Fruit fly (Drosophila melanogaster) whole organism, embryonic: ENCODE results near the gene vnd.
A peak's percentile ranks its signal among the peaks of the same experiment; 100 is the strongest.

Source experiments
- Adf1 ChIP-seq: fragments of 200-800 bp; sonication (Bioruptor generic); IDR thresholded peaks from 2 replicates; pipeline ENCODE4 v1.3.6; 2022; ENCODE audit warnings: missing biosample characterization, missing genetic modification characterization
- Bgb ChIP-seq: fragments of 200-800 bp; sonication (Bioruptor generic); IDR thresholded peaks from 2 replicates; pipeline ENCODE4 v1.3.6; 2022; ENCODE audit warnings: missing biosample characterization, missing genetic modification characterization; ENCODE audit not compliant: partially characterized antibody
- Bteb2 ChIP-seq: fragments of 200-800 bp; sonication (Bioruptor generic); optimal IDR thresholded peaks from 2 replicates; lab custom pipeline; 2016; ENCODE audit warnings: missing biosample characterization, missing genetic modification characterization
- CG10543 ChIP-seq: fragments of 200-800 bp; sonication (Bioruptor generic); optimal IDR thresholded peaks from 3 replicates; lab custom pipeline; 2017; ENCODE audit warnings: missing biosample characterization, mild to moderate bottlenecking, missing genetic modification characterization, moderate library complexity
- CG11247 ChIP-seq: fragments of 200-800 bp; sonication (Bioruptor generic); IDR thresholded peaks from 2 replicates; pipeline ENCODE4 v1.3.6; 2022; ENCODE audit warnings: missing biosample characterization, missing genetic modification characterization
- CG12071 ChIP-seq: fragments of 200-800 bp; sonication (Bioruptor generic); optimal IDR thresholded peaks from 3 replicates; lab custom pipeline; 2018; ENCODE audit warnings: missing biosample characterization, mild to moderate bottlenecking, missing genetic modification characterization
- CG12391 ChIP-seq: fragments of 200-800 bp; sonication (Bioruptor generic); optimal IDR thresholded peaks from 3 replicates; lab custom pipeline; 2018; ENCODE audit warnings: missing biosample characterization, mild to moderate bottlenecking, missing genetic modification characterization, moderate library complexity
- CG12744 ChIP-seq: fragments of 200-800 bp; sonication (Bioruptor generic); optimal IDR thresholded peaks from 2 replicates; lab custom pipeline; 2016; ENCODE audit warnings: missing biosample characterization, missing genetic modification characterization
- CG13775 ChIP-seq: fragments of 200-800 bp; sonication (Bioruptor generic); optimal IDR thresholded peaks from 3 replicates; lab custom pipeline; 2017; ENCODE audit warnings: missing biosample characterization, mild to moderate bottlenecking, missing genetic modification characterization
- CG1603 ChIP-seq: fragments of 200-800 bp; sonication (Bioruptor generic); optimal IDR thresholded peaks from 2 replicates; lab custom pipeline; 2019; ENCODE audit warnings: missing biosample characterization, mild to moderate bottlenecking, missing genetic modification characterization, moderate library complexity
- CG18764 ChIP-seq: fragments of 200-800 bp; sonication (Bioruptor generic); optimal IDR thresholded peaks from 3 replicates; lab custom pipeline; 2016; ENCODE audit warnings: missing biosample characterization, missing genetic modification characterization
- CG31388 ChIP-seq: fragments of 200-800 bp; sonication (Bioruptor generic); optimal IDR thresholded peaks from 2 replicates; lab custom pipeline; 2016; ENCODE audit warnings: missing biosample characterization, missing genetic modification characterization
- CG32772 ChIP-seq: fragments of 200-800 bp; sonication (Bioruptor generic); IDR thresholded peaks from 2 replicates; pipeline ENCODE4 v1.3.6; 2022; ENCODE audit warnings: missing biosample characterization, missing genetic modification characterization
- CG34376 ChIP-seq: fragments of 200-800 bp; sonication (Bioruptor generic); optimal IDR thresholded peaks from 2 replicates; lab custom pipeline; 2018; ENCODE audit warnings: missing biosample characterization, mild to moderate bottlenecking, missing genetic modification characterization
- CG4820 ChIP-seq: fragments of 200-800 bp; sonication (Bioruptor generic); optimal IDR thresholded peaks from 3 replicates; lab custom pipeline; 2016; ENCODE audit warnings: missing biosample characterization, missing genetic modification characterization
- CG6654 ChIP-seq: fragments of 200-800 bp; sonication (Bioruptor generic); optimal IDR thresholded peaks from 2 replicates; lab custom pipeline; 2017; ENCODE audit warnings: missing biosample characterization, mild to moderate bottlenecking, missing genetic modification characterization
- CG6765 ChIP-seq: fragments of 200-800 bp; sonication (Bioruptor generic); optimal IDR thresholded peaks from 3 replicates; lab custom pipeline; 2017; ENCODE audit warnings: missing biosample characterization, mild to moderate bottlenecking, missing genetic modification characterization
- CG7271 ChIP-seq: fragments of 200-800 bp; sonication (Bioruptor generic); optimal IDR thresholded peaks from 2 replicates; lab custom pipeline; 2018; ENCODE audit warnings: missing biosample characterization, mild to moderate bottlenecking, missing genetic modification characterization, moderate library complexity
- CG7357 ChIP-seq: fragments of 200-800 bp; sonication (Bioruptor generic); IDR thresholded peaks from 3 replicates; pipeline ENCODE4 v1.3.6; 2022; ENCODE audit warnings: missing biosample characterization, missing genetic modification characterization
- CG7786 ChIP-seq: fragments of 200-800 bp; sonication (Bioruptor generic); optimal IDR thresholded peaks from 2 replicates; lab custom pipeline; 2016; ENCODE audit warnings: missing biosample characterization, missing genetic modification characterization
- CG7928 ChIP-seq: fragments of 200-800 bp; sonication (Bioruptor generic); optimal IDR thresholded peaks from 2 replicates; lab custom pipeline; 2017; ENCODE audit warnings: missing biosample characterization, mild to moderate bottlenecking, missing genetic modification characterization
- CG8290 ChIP-seq, 3 experiments: fragments of 200-800 bp; sonication (Bioruptor generic); optimal IDR thresholded peaks; 2 replicates each; lab custom pipeline; 2016 to 2019; ENCODE audit warnings: missing biosample characterization in 3 of 3, missing genetic modification characterization in 3 of 3, mild to moderate bottlenecking in 2 of 3, moderate library complexity in 1 of 3
- Ets65A ChIP-seq: fragments of 200-800 bp; sonication (Bioruptor generic); peaks from one replicate; lab custom pipeline; 2016; ENCODE audit warnings: missing biosample characterization, missing genetic modification characterization
- Hsf ChIP-seq: fragments of 200-800 bp; sonication (Bioruptor generic); optimal IDR thresholded peaks from 3 replicates; lab custom pipeline; 2016; ENCODE audit warnings: missing biosample characterization, missing genetic modification characterization
- Opbp ChIP-seq: fragments of 200-800 bp; sonication (Bioruptor generic); IDR thresholded peaks from 3 replicates; pipeline ENCODE4 v1.3.6; 2022; ENCODE audit warnings: missing biosample characterization, missing genetic modification characterization; ENCODE audit not compliant: partially characterized antibody
- Sox102F ChIP-seq: fragments of 200-800 bp; sonication (Bioruptor generic); optimal IDR thresholded peaks from 2 replicates; lab custom pipeline; 2018; ENCODE audit warnings: missing biosample characterization, mild to moderate bottlenecking, missing genetic modification characterization, moderate library complexity
- Spps ChIP-seq: fragments of 200-800 bp; sonication (Bioruptor generic); optimal IDR thresholded peaks from 2 replicates; lab custom pipeline; 2018; ENCODE audit warnings: missing biosample characterization, mild to moderate bottlenecking, missing genetic modification characterization
- Sry-β ChIP-seq: fragments of 200-800 bp; sonication (Bioruptor generic); optimal IDR thresholded peaks from 2 replicates; lab custom pipeline; 2018; ENCODE audit warnings: missing biosample characterization, mild to moderate bottlenecking, missing genetic modification characterization, moderate library complexity
- Xrp1 ChIP-seq: fragments of 200-800 bp; sonication (Bioruptor generic); IDR thresholded peaks from 2 replicates; pipeline ENCODE4 v1.3.6; 2022; ENCODE audit warnings: missing biosample characterization, missing genetic modification characterization
- cad ChIP-seq: fragments of >200 bp; optimal IDR thresholded peaks from 2 replicates; lab custom pipeline; 2017; ENCODE audit warnings: missing biosample characterization, missing genetic modification characterization
- chinmo ChIP-seq: fragments of 200-800 bp; sonication (Bioruptor generic); IDR thresholded peaks from 4 replicates; pipeline ENCODE4 v1.3.6; 2022; ENCODE audit warnings: missing biosample characterization, missing genetic modification characterization; ENCODE audit not compliant: partially characterized antibody
- chm ChIP-seq: fragments of 200-800 bp; sonication (Bioruptor generic); IDR thresholded peaks from 2 replicates; pipeline ENCODE4 v1.3.6; 2022; ENCODE audit warnings: missing biosample characterization, missing genetic modification characterization
- chn ChIP-seq: fragments of 200-800 bp; sonication (Bioruptor generic); optimal IDR thresholded peaks from 2 replicates; lab custom pipeline; 2016; ENCODE audit warnings: missing biosample characterization, missing genetic modification characterization
- da ChIP-seq: fragments of 200-800 bp; sonication (Bioruptor generic); optimal IDR thresholded peaks from 2 replicates; lab custom pipeline; 2016; ENCODE audit warnings: missing biosample characterization, missing genetic modification characterization
- dimm ChIP-seq: fragments of 200-800 bp; sonication (Bioruptor generic); IDR thresholded peaks from 2 replicates; pipeline ENCODE4 v1.3.6; 2022; ENCODE audit warnings: missing biosample characterization, missing genetic modification characterization
- gcm2 ChIP-seq: fragments of 200-800 bp; sonication (Bioruptor generic); optimal IDR thresholded peaks from 2 replicates; lab custom pipeline; 2016; ENCODE audit warnings: missing biosample characterization, missing genetic modification characterization
- gsb ChIP-seq: fragments of 200-800 bp; sonication (Bioruptor generic); IDR thresholded peaks from 2 replicates; pipeline ENCODE4 v1.3.6; 2022; ENCODE audit warnings: missing biosample characterization, missing genetic modification characterization
- hth ChIP-seq: fragments of >200 bp; optimal IDR thresholded peaks from 2 replicates; lab custom pipeline; 2017; ENCODE audit warnings: inconsistent platforms
- lab ChIP-seq: fragments of 200-800 bp; sonication (Bioruptor generic); optimal IDR thresholded peaks from 3 replicates; lab custom pipeline; 2017; ENCODE audit warnings: missing biosample characterization, missing genetic modification characterization, mild to moderate bottlenecking, moderate library complexity, missing genetic modification reagents
- nau ChIP-seq: fragments of 200-800 bp; sonication (Bioruptor generic); optimal IDR thresholded peaks from 3 replicates; lab custom pipeline; 2017; ENCODE audit warnings: missing biosample characterization, mild to moderate bottlenecking, missing genetic modification characterization, missing genetic modification reagents
- pfk ChIP-seq: fragments of 200-800 bp; sonication (Bioruptor generic); optimal IDR thresholded peaks from 2 replicates; lab custom pipeline; 2018; ENCODE audit warnings: missing biosample characterization, mild to moderate bottlenecking, missing genetic modification characterization, moderate library complexity
- pho ChIP-seq: fragments of 200-800 bp; sonication (Bioruptor generic); optimal IDR thresholded peaks from 2 replicates; lab custom pipeline; 2016; ENCODE audit warnings: missing biosample characterization, missing genetic modification characterization
- prd ChIP-seq, 3 experiments: fragments of >200 bp in 2 of 3; fragments of 200-800 bp in 1 of 3; sonication (Bioruptor generic) in 1 of 3; optimal IDR thresholded peaks in 2 of 3; IDR thresholded peaks in 1 of 3; 2 replicates in 2 of 3; 3 replicates in 1 of 3; pipeline versions ENCODE4 v1.3.6 to Lab custom; 2017 to 2022; ENCODE audit warnings: missing biosample characterization in 1 of 3, missing genetic modification characterization in 1 of 3
- pzg ChIP-seq: fragments of 200-800 bp; sonication (Bioruptor generic); optimal IDR thresholded peaks from 3 replicates; lab custom pipeline; 2018; ENCODE audit warnings: missing biosample characterization, mild to moderate bottlenecking, missing genetic modification characterization, moderate library complexity
- seq ChIP-seq: fragments of 200-800 bp; sonication (Bioruptor generic); IDR thresholded peaks from 2 replicates; pipeline ENCODE4 v1.3.6; 2022; ENCODE audit warnings: missing biosample characterization, missing genetic modification characterization
- sim ChIP-seq: fragments of 200-800 bp; sonication (Bioruptor generic); IDR thresholded peaks from 2 replicates; pipeline ENCODE4 v1.3.6; 2022; ENCODE audit warnings: missing biosample characterization, missing genetic modification characterization
- slbo ChIP-seq: fragments of 200-800 bp; sonication (Bioruptor generic); IDR thresholded peaks from 2 replicates; pipeline ENCODE4 v1.3.6; 2022; ENCODE audit warnings: missing biosample characterization, missing genetic modification characterization
- stc ChIP-seq: fragments of 200-800 bp; sonication (Bioruptor generic); IDR thresholded peaks from 2 replicates; pipeline ENCODE4 v1.3.6; 2022; ENCODE audit warnings: missing biosample characterization, missing genetic modification characterization
- toy ChIP-seq: fragments of 200-800 bp; sonication (Bioruptor generic); IDR thresholded peaks from 2 replicates; pipeline ENCODE4 v1.3.6; 2022; ENCODE audit warnings: missing biosample characterization, missing genetic modification characterization
- vnd ChIP-seq: fragments of 200-800 bp; sonication (Bioruptor generic); IDR thresholded peaks from 3 replicates; pipeline ENCODE4 v1.3.6; 2022; ENCODE audit warnings: missing biosample characterization, missing genetic modification characterization; ENCODE audit not compliant: partially characterized antibody

The vnd gene

dm6 chrX:647056-647627 lies 65.2 kb downstream of the vnd start, which contains the start of gene Roc1a (continued):
- TF ChIP-seq CG1603: peak; percentile 36
- no peak for TF ChIP-seq CG8290 (GFP tag; optimal IDR thresholded peaks at IDR 0.05; lab: Kevin White, UChicago)
- no peak for TF ChIP-seq CG8290 (tag; optimal IDR thresholded peaks at IDR 0.05; lab: Kevin White, UChicago)
- TF ChIP-seq Ets65A: peak; percentile 86
- no peak for TF ChIP-seq chn (GFP tag; lab: Kevin White, UChicago)
- no peak for TF ChIP-seq da (GFP tag; lab: Kevin White, UChicago)
- no peak for TF ChIP-seq Sry-β
- TF ChIP-seq chm (GFP tag; lab: Robert Waterston, UW): no peak
- no peak for TF ChIP-seq CG32772
- TF ChIP-seq slbo (GFP tag; lab: Robert Waterston, UW): peak; percentile 21; the same call in 1 of the 2 replicates
- no peak for TF ChIP-seq CG4820 (GFP tag; lab: Kevin White, UChicago)
- no peak for TF ChIP-seq Sox102F (GFP tag; lab: Kevin White, UChicago)
- TF ChIP-seq stc (GFP tag; lab: Robert Waterston, UW): no peak
- TF ChIP-seq CG7271: no peak
- TF ChIP-seq pfk (GFP tag; lab: Kevin White, UChicago): no peak
- TF ChIP-seq CG31388 (GFP tag; lab: Kevin White, UChicago): no peak
- TF ChIP-seq lab (GFP tag; lab: Kevin White, UChicago): no peak
- peak; percentile 79; the same call in 3 of the 4 replicates for TF ChIP-seq chinmo (GFP tag; lab: Robert Waterston, UW)
- TF ChIP-seq vnd (GFP tag; lab: Robert Waterston, UW): peak; percentile 60; the same call in 2 of the 3 replicates
- no peak for TF ChIP-seq toy (GFP tag; lab: Robert Waterston, UW)
- no peak for TF ChIP-seq gcm2 (GFP tag; lab: Kevin White, UChicago)
- peak; percentile 45 for TF ChIP-seq CG13775 (GFP tag; lab: Kevin White, UChicago)
- no peak for TF ChIP-seq CG7786 (GFP tag; lab: Kevin White, UChicago)
- TF ChIP-seq CG10543 (GFP tag; lab: Kevin White, UChicago): no peak
- TF ChIP-seq Hsf (GFP tag; lab: Kevin White, UChicago): no peak
- no peak for TF ChIP-seq CG7928 (GFP tag; lab: Kevin White, UChicago)
- TF ChIP-seq Adf1 (GFP tag; lab: Robert Waterston, UW): no peak
- TF ChIP-seq Bteb2 (GFP tag; lab: Kevin White, UChicago): no peak
- no peak for TF ChIP-seq CG34376
- no peak for TF ChIP-seq sim
- TF ChIP-seq dimm (GFP tag; lab: Robert Waterston, UW): no peak
- TF ChIP-seq seq (GFP tag; lab: Robert Waterston, UW): no peak
- peak; percentile 79 for TF ChIP-seq Bgb (GFP tag; lab: Robert Waterston, UW)
- no peak for TF ChIP-seq nau (GFP tag; lab: Kevin White, UChicago)
- no peak for TF ChIP-seq CG11247 (GFP tag; lab: Robert Waterston, UW)
- no peak for TF ChIP-seq CG7357
- no peak for TF ChIP-seq CG12071
- peak; percentile 52 for TF ChIP-seq pzg (GFP tag; lab: Kevin White, UChicago)
- no peak for TF ChIP-seq CG6654
- TF ChIP-seq CG18764: no peak
- TF ChIP-seq Opbp (GFP tag; lab: Robert Waterston, UW): peak; percentile 88
- no peak for TF ChIP-seq Xrp1 (GFP tag; lab: Robert Waterston, UW)
- no peak for TF ChIP-seq Spps (tag; lab: Kevin White, UChicago)
- peak; percentile 11 for TF ChIP-seq CG12391 (tag; lab: Kevin White, UChicago)
- no peak for TF ChIP-seq CG6765
- no peak for TF ChIP-seq pho
- no peak for TF ChIP-seq gsb (GFP tag; lab: Robert Waterston, UW)
- TF ChIP-seq cad (GFP tag; lab: Kevin White, UChicago): no peak
- TF ChIP-seq hth: no peak
- TF ChIP-seq prd (optimal IDR thresholded peaks at IDR 0.05; lab: Kevin White, UChicago): no peak
- TF ChIP-seq prd (GFP tag; IDR thresholded peaks at IDR 0.05; lab: Robert Waterston, UW): no peak
- no peak for TF ChIP-seq CG12744 (GFP tag; lab: Kevin White, UChicago)
